Worm (Caenorhabditis elegans): ENCODE measurements around the gene F42G10.1.

DNA sequence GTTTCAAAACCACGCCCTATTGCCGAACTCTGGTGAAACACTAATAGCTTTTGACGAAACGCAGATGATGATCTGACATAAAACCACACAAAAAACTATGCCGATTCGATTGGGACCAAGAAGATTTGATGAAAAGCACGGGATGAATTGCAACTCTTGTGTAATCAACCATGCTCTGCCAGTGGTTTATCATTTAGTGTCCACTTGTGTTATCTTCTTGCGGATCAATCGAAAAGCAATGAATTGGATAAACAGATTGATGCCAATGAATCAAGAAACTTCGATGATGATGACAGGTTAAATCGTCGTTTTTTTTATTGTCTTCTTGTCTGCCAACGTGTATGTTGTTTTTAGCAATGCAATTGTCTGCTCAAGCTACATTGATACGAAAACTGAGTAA is at the start of gene F42G10.1:
- TF ChIP-seq dao-5 (tag; optimal IDR thresholded peaks at IDR 0.05) = no peak
- TF ChIP-seq W03F9.2 (tag; optimal IDR thresholded peaks at IDR 0.05) = no peak
